Fruit fly (Drosophila melanogaster) whole organism, adult: ENCODE measurements around the gene CG32299.

Source experiments
- CG11617 ChIP-seq: fragments of 200-800 bp; sonication (Bioruptor generic); optimal IDR thresholded peaks from 2 replicates; lab custom pipeline; 2017; ENCODE audit warnings: mild to moderate bottlenecking, missing biosample characterization, missing genetic modification reagents, missing genetic modification characterization
- CG14711 ChIP-seq: fragments of 200-800 bp; sonication (Bioruptor generic); optimal IDR thresholded peaks from 2 replicates; lab custom pipeline; 2018; ENCODE audit warnings: missing biosample characterization, mild to moderate bottlenecking, missing genetic modification characterization, moderate library complexity
- CG5204 ChIP-seq: fragments of 200-800 bp; sonication (Bioruptor generic); optimal IDR thresholded peaks from 2 replicates; lab custom pipeline; 2016; ENCODE audit warnings: missing biosample characterization, missing genetic modification characterization
- CG7045 ChIP-seq: fragments of 200-800 bp; sonication (Bioruptor generic); optimal IDR thresholded peaks from 2 replicates; lab custom pipeline; 2017; ENCODE audit warnings: missing biosample characterization, mild to moderate bottlenecking, missing genetic modification characterization
- CG7101 ChIP-seq: fragments of 200-800 bp; sonication (Bioruptor generic); optimal IDR thresholded peaks from 2 replicates; lab custom pipeline; 2018; ENCODE audit warnings: missing biosample characterization, mild to moderate bottlenecking, missing genetic modification characterization, moderate library complexity
- Hr96 ChIP-seq: fragments of 200-800 bp; sonication (Bioruptor generic); optimal IDR thresholded peaks from 2 replicates; lab custom pipeline; 2016; ENCODE audit warnings: missing biosample characterization, missing genetic modification characterization
- Mnt ChIP-seq: fragments of 200-800 bp; sonication (Bioruptor generic); optimal IDR thresholded peaks from 2 replicates; lab custom pipeline; 2016; ENCODE audit warnings: missing biosample characterization, mild to moderate bottlenecking, missing genetic modification characterization
- bab1 ChIP-seq: fragments of 200-800 bp; sonication (Bioruptor generic); optimal IDR thresholded peaks from 3 replicates; lab custom pipeline; 2019; ENCODE audit warnings: missing biosample characterization, mild to moderate bottlenecking, missing genetic modification characterization, moderate library complexity
- cic ChIP-seq: fragments of 200-800 bp; sonication (Bioruptor generic); optimal IDR thresholded peaks from 2 replicates; lab custom pipeline; 2017; ENCODE audit warnings: missing biosample characterization, mild to moderate bottlenecking, missing genetic modification characterization, moderate library complexity
- kay ChIP-seq: fragments of 200-800 bp; sonication (Bioruptor generic); peaks from one replicate; lab custom pipeline; 2016; ENCODE audit warnings: missing biosample characterization, missing genetic modification characterization, borderline replicate concordance
- ovo ChIP-seq: fragments of 200-800 bp; sonication (Bioruptor generic); optimal IDR thresholded peaks from 2 replicates; lab custom pipeline; 2016; ENCODE audit warnings: missing biosample characterization, missing genetic modification characterization
- pad ChIP-seq: fragments of 200-800 bp; sonication (Bioruptor generic); optimal IDR thresholded peaks from 3 replicates; lab custom pipeline; 2017; ENCODE audit warnings: missing biosample characterization, missing genetic modification characterization, mild to moderate bottlenecking, moderate library complexity, missing genetic modification reagents
- tj ChIP-seq: fragments of 200-800 bp; sonication (Bioruptor generic); optimal IDR thresholded peaks from 3 replicates; lab custom pipeline; 2017; ENCODE audit warnings: missing biosample characterization, mild to moderate bottlenecking, missing genetic modification characterization, moderate library complexity

- peak; percentile 48 for TF ChIP-seq CG7045 (GFP tag; lab: Kevin White, UChicago)
- TF ChIP-seq CG14711 (tag; lab: Kevin White, UChicago), result no peak
- TF ChIP-seq kay (GFP tag; lab: Kevin White, UChicago), result peak; percentile 75
- TF ChIP-seq CG11617 (GFP tag; lab: Kevin White, UChicago), result peak; percentile 51
- TF ChIP-seq Hr96 (GFP tag; lab: Kevin White, UChicago), result peak; percentile 6
- peak; percentile 64 for TF ChIP-seq Mnt (GFP tag; lab: Kevin White, UChicago)
- no peak for TF ChIP-seq ovo
- peak; percentile 13 for TF ChIP-seq CG7101 (tag; lab: Kevin White, UChicago)
- TF ChIP-seq tj (GFP tag; lab: Kevin White, UChicago), result peak; percentile 70
- TF ChIP-seq pad (GFP tag; lab: Kevin White, UChicago), result no peak
- TF ChIP-seq cic (GFP tag; lab: Kevin White, UChicago), result peak; percentile 78
- TF ChIP-seq bab1 (GFP tag; lab: Kevin White, UChicago), result no peak
- TF ChIP-seq CG5204 (GFP tag; lab: Kevin White, UChicago), result no peak
Measured at dm6 chr3L:2428488-2429302, 37.9 kb upstream of the CG32299 start.
